Fruit fly (Drosophila melanogaster) whole organism, wandering third instar larva: Measurements from ENCODE around the gene Klf15.

Experiments used
- Abd-B ChIP-seq: fragments of >200 bp; optimal IDR thresholded peaks from 2 replicates; lab custom pipeline; 2017; ENCODE audit warnings: missing biosample characterization, missing genetic modification characterization
- CrebA ChIP-seq: fragments of 200-800 bp; sonication (Bioruptor generic); optimal IDR thresholded peaks from 2 replicates; lab custom pipeline; 2016; ENCODE audit warnings: missing biosample characterization, mild to moderate bottlenecking, missing genetic modification characterization, borderline replicate concordance
- Dfd ChIP-seq: fragments of >200 bp; optimal IDR thresholded peaks from 2 replicates; lab custom pipeline; 2017; ENCODE audit warnings: missing biosample characterization, missing genetic modification characterization
- Dif ChIP-seq: fragments of 200-275, 200-300 bp; sonication (Bioruptor generic); optimal IDR thresholded peaks from 2 replicates; lab custom pipeline; 2018; ENCODE audit warnings: missing biosample characterization, missing genetic modification characterization; ENCODE audit not compliant: partially characterized antibody
- GATAd ChIP-seq: sonication (Bioruptor generic); optimal IDR thresholded peaks from 2 replicates; lab custom pipeline; 2016; ENCODE audit warnings: missing biosample characterization, missing genetic modification characterization
- Hnf4 ChIP-seq: fragments of 200-800 bp; sonication (Bioruptor generic); optimal IDR thresholded peaks from 2 replicates; lab custom pipeline; 2016; ENCODE audit warnings: missing biosample characterization, mild to moderate bottlenecking, missing genetic modification characterization
- OdsH ChIP-seq: fragments of 200-800 bp; sonication (Bioruptor generic); optimal IDR thresholded peaks from 2 replicates; lab custom pipeline; 2016; ENCODE audit warnings: missing biosample characterization, mild to moderate bottlenecking, missing genetic modification characterization
- Sp1 ChIP-seq: fragments of 200-800 bp; sonication (Bioruptor generic); optimal IDR thresholded peaks from 3 replicates; lab custom pipeline; 2019; ENCODE audit warnings: missing biosample characterization, mild to moderate bottlenecking, missing genetic modification characterization, moderate library complexity
- br ChIP-seq: fragments of 200-800 bp; sonication (Bioruptor generic); optimal IDR thresholded peaks from 2 replicates; lab custom pipeline; 2016; ENCODE audit warnings: missing biosample characterization, missing genetic modification characterization
- brk ChIP-seq: fragments of 200-800 bp; sonication (Bioruptor generic); optimal IDR thresholded peaks from 2 replicates; lab custom pipeline; 2016; ENCODE audit warnings: missing biosample characterization, mild to moderate bottlenecking, missing genetic modification characterization
- fru ChIP-seq: fragments of 200-800 bp; sonication (Bioruptor generic); optimal IDR thresholded peaks from 3 replicates; lab custom pipeline; 2016; ENCODE audit warnings: missing biosample characterization, mild to moderate bottlenecking, missing genetic modification characterization
- jim ChIP-seq: fragments of 175-275, 200-325 bp; sonication (Bioruptor generic); optimal IDR thresholded peaks from 2 replicates; lab custom pipeline; 2016; ENCODE audit warnings: missing biosample characterization, mild to moderate bottlenecking, missing genetic modification characterization
- lola ChIP-seq: fragments of >200 bp; optimal IDR thresholded peaks from 2 replicates; lab custom pipeline; 2017; ENCODE audit warnings: missing biosample characterization, missing genetic modification characterization
- usp ChIP-seq: fragments of >200 bp; optimal IDR thresholded peaks from 2 replicates; lab custom pipeline; 2017; ENCODE audit warnings: missing biosample characterization, missing genetic modification characterization

dm6 chrX:4770037-4770436, 1.4 kb downstream of the Klf15 start, which contains the start of gene CG15472:
- no peak for TF ChIP-seq usp (GFP tag; lab: Kevin White, UChicago)
- no peak for TF ChIP-seq OdsH (GFP tag; lab: Kevin White, UChicago)
- TF ChIP-seq fru (GFP tag; lab: Kevin White, UChicago) = no peak
- no peak for TF ChIP-seq CrebA (GFP tag; lab: Kevin White, UChicago)
- TF ChIP-seq brk (GFP tag; lab: Kevin White, UChicago) = no peak
- TF ChIP-seq Dif (GFP tag; lab: Kevin White, UChicago) = no peak
- TF ChIP-seq jim = no peak
- no peak for TF ChIP-seq Hnf4 (GFP tag; lab: Kevin White, UChicago)
- TF ChIP-seq Abd-B = no peak
- no peak for TF ChIP-seq br
- no peak for TF ChIP-seq Sp1 (GFP tag; lab: Kevin White, UChicago)
- no peak for TF ChIP-seq GATAd (GFP tag; lab: Kevin White, UChicago)
- no peak for TF ChIP-seq lola
- TF ChIP-seq Dfd (GFP tag; lab: Kevin White, UChicago) = no peak
